Fruit fly (Drosophila melanogaster) whole organism, embryonic: ENCODE measurements around the gene CG42591.
A peak's percentile ranks its signal among the peaks of the same experiment; 100 is the strongest.

Experiments
- ATbp ChIP-seq: fragments of 200-800 bp; sonication (Bioruptor generic); optimal IDR thresholded peaks from 2 replicates; lab custom pipeline; 2017; ENCODE audit warnings: missing biosample characterization, mild to moderate bottlenecking, missing genetic modification characterization, missing genetic modification reagents
- Asciz ChIP-seq: fragments of 200-800 bp; sonication (Bioruptor generic); optimal IDR thresholded peaks from 2 replicates; lab custom pipeline; 2017; ENCODE audit warnings: missing biosample characterization, mild to moderate bottlenecking, missing genetic modification characterization, missing genetic modification reagents
- BtbVII ChIP-seq: fragments of 200-800 bp; sonication (Bioruptor generic); optimal IDR thresholded peaks from 3 replicates; lab custom pipeline; 2017; ENCODE audit warnings: missing biosample characterization, mild to moderate bottlenecking, missing genetic modification characterization
- CG10147 ChIP-seq: fragments of 200-800 bp; sonication (Bioruptor generic); optimal IDR thresholded peaks from 2 replicates; lab custom pipeline; 2019; ENCODE audit warnings: missing biosample characterization, mild to moderate bottlenecking, missing genetic modification characterization, moderate library complexity
- CG10267 ChIP-seq: fragments of 200-800 bp; sonication (Bioruptor generic); optimal IDR thresholded peaks from 2 replicates; lab custom pipeline; 2018; ENCODE audit warnings: missing biosample characterization, mild to moderate bottlenecking, missing genetic modification characterization, moderate library complexity
- CG10321 ChIP-seq: fragments of 200-800 bp; sonication (Bioruptor generic); IDR thresholded peaks from 2 replicates; pipeline ENCODE4 v1.3.6; 2022; ENCODE audit warnings: missing biosample characterization, missing genetic modification characterization
- CG11723 ChIP-seq: fragments of 200-800 bp; sonication (Bioruptor generic); optimal IDR thresholded peaks from 2 replicates; lab custom pipeline; 2017; ENCODE audit warnings: missing biosample characterization, mild to moderate bottlenecking, missing genetic modification characterization
- CG12391 ChIP-seq: fragments of 200-800 bp; sonication (Bioruptor generic); optimal IDR thresholded peaks from 3 replicates; lab custom pipeline; 2018; ENCODE audit warnings: missing biosample characterization, mild to moderate bottlenecking, missing genetic modification characterization, moderate library complexity
- CG14965 ChIP-seq: fragments of 200-800 bp; sonication (Bioruptor generic); optimal IDR thresholded peaks from 2 replicates; lab custom pipeline; 2016; ENCODE audit warnings: missing biosample characterization, missing genetic modification characterization, borderline replicate concordance
- CG1529 ChIP-seq: fragments of 200-800 bp; sonication (Bioruptor generic); optimal IDR thresholded peaks from 3 replicates; lab custom pipeline; 2018; ENCODE audit warnings: missing biosample characterization, missing genetic modification characterization
- CG17361 ChIP-seq: fragments of 200-800 bp; sonication (Bioruptor generic); IDR thresholded peaks from 3 replicates; pipeline ENCODE4 v1.3.6; 2022; ENCODE audit warnings: missing biosample characterization, missing genetic modification characterization
- CG18599 ChIP-seq: fragments of 200-800 bp; sonication (Bioruptor generic); optimal IDR thresholded peaks from 3 replicates; lab custom pipeline; 2017; ENCODE audit warnings: missing biosample characterization, missing genetic modification characterization, mild to moderate bottlenecking, moderate library complexity, missing genetic modification reagents
- CG18619 ChIP-seq: fragments of 200-800 bp; sonication (Bioruptor generic); optimal IDR thresholded peaks from 3 replicates; lab custom pipeline; 2017; ENCODE audit warnings: missing biosample characterization, mild to moderate bottlenecking, missing genetic modification characterization
- CG2678 ChIP-seq: fragments of 200-800 bp; sonication (Bioruptor generic); optimal IDR thresholded peaks from 3 replicates; lab custom pipeline; 2019; ENCODE audit warnings: missing biosample characterization, mild to moderate bottlenecking, missing genetic modification characterization, moderate library complexity
- CG30403 ChIP-seq: fragments of 200-800 bp; sonication (Bioruptor generic); optimal IDR thresholded peaks from 3 replicates; lab custom pipeline; 2016; ENCODE audit warnings: missing biosample characterization, missing genetic modification characterization
- CG3838 ChIP-seq: fragments of 200-800 bp; sonication (Bioruptor generic); optimal IDR thresholded peaks from 3 replicates; lab custom pipeline; 2016; ENCODE audit warnings: missing biosample characterization, missing genetic modification characterization
- CG6654 ChIP-seq: fragments of 200-800 bp; sonication (Bioruptor generic); optimal IDR thresholded peaks from 2 replicates; lab custom pipeline; 2017; ENCODE audit warnings: missing biosample characterization, mild to moderate bottlenecking, missing genetic modification characterization
- CG7839 ChIP-seq: fragments of 200-800 bp; sonication (Bioruptor generic); optimal IDR thresholded peaks from 3 replicates; lab custom pipeline; 2018; ENCODE audit warnings: missing biosample characterization, mild to moderate bottlenecking, missing genetic modification characterization, moderate library complexity
- CG9727 ChIP-seq: fragments of 200-800 bp; sonication (Bioruptor generic); optimal IDR thresholded peaks from 3 replicates; lab custom pipeline; 2017; ENCODE audit warnings: missing biosample characterization, mild to moderate bottlenecking, missing genetic modification characterization
- CG9797 ChIP-seq: fragments of 200-800 bp; sonication (Bioruptor generic); optimal IDR thresholded peaks from 3 replicates; lab custom pipeline; 2018; ENCODE audit warnings: missing biosample characterization, mild to moderate bottlenecking, missing genetic modification characterization
- E2f1 ChIP-seq: fragments of 200-800 bp; sonication (Bioruptor generic); IDR thresholded peaks from 2 replicates; pipeline ENCODE4 v1.3.6; 2022; ENCODE audit warnings: missing biosample characterization, missing genetic modification characterization
- HLHmδ ChIP-seq: fragments of 200-800 bp; sonication (Bioruptor generic); optimal IDR thresholded peaks from 2 replicates; lab custom pipeline; 2018; ENCODE audit warnings: missing biosample characterization, mild to moderate bottlenecking, missing genetic modification characterization, moderate library complexity
- Hr51 ChIP-seq, 2 experiments: fragments of 200-800 bp; sonication (Bioruptor generic); optimal IDR thresholded peaks; 2 replicates in 1 of 2; 3 replicates in 1 of 2; lab custom pipeline; 2016 to 2018; ENCODE audit warnings: missing biosample characterization in 2 of 2, missing genetic modification characterization in 2 of 2, mild to moderate bottlenecking in 1 of 2, moderate library complexity in 1 of 2
- Kr ChIP-seq: fragments of 200-800 bp; sonication (Bioruptor generic); optimal IDR thresholded peaks from 2 replicates; lab custom pipeline; 2017; ENCODE audit warnings: missing biosample characterization, mild to moderate bottlenecking, missing genetic modification characterization
- Max ChIP-seq: fragments of 200-800 bp; sonication (Bioruptor generic); optimal IDR thresholded peaks from 2 replicates; lab custom pipeline; 2016; ENCODE audit warnings: missing biosample characterization, mild to moderate bottlenecking, missing genetic modification characterization
- PHDP ChIP-seq: fragments of 200-800 bp; sonication (Bioruptor generic); optimal IDR thresholded peaks from 3 replicates; lab custom pipeline; 2018; ENCODE audit warnings: missing biosample characterization, mild to moderate bottlenecking, missing genetic modification characterization, moderate library complexity
- Pdp1 ChIP-seq, 2 experiments: fragments of 200-800 bp; sonication (Bioruptor generic); optimal IDR thresholded peaks; 3 replicates each; lab custom pipeline; 2016; ENCODE audit warnings: missing biosample characterization in 2 of 2, missing genetic modification characterization in 2 of 2, mild to moderate bottlenecking in 1 of 2, moderate library complexity in 1 of 2
- Scr ChIP-seq: fragments of 200-800 bp; sonication (Bioruptor generic); IDR thresholded peaks from 2 replicates; pipeline ENCODE4 v1.3.6; 2022; ENCODE audit warnings: missing biosample characterization, missing genetic modification characterization; ENCODE audit not compliant: partially characterized antibody
- Six4 ChIP-seq: fragments of 200-800 bp; sonication (Bioruptor generic); optimal IDR thresholded peaks from 2 replicates; lab custom pipeline; 2016; ENCODE audit warnings: missing biosample characterization, missing genetic modification characterization
- Sox100B ChIP-seq: fragments of 200-800 bp; sonication (Bioruptor generic); optimal IDR thresholded peaks from 3 replicates; lab custom pipeline; 2018; ENCODE audit warnings: missing biosample characterization, mild to moderate bottlenecking, missing genetic modification characterization
- YL-1 ChIP-seq: fragments of 200-800 bp; sonication (Bioruptor generic); optimal IDR thresholded peaks from 3 replicates; lab custom pipeline; 2017; ENCODE audit warnings: missing biosample characterization, mild to moderate bottlenecking, missing genetic modification characterization
- bcd ChIP-seq: fragments of 200-800 bp; sonication (Bioruptor generic); optimal IDR thresholded peaks from 2 replicates; lab custom pipeline; 2017; ENCODE audit warnings: missing biosample characterization, mild to moderate bottlenecking, missing genetic modification characterization
- bsh ChIP-seq, 2 experiments: fragments of 200-800 bp; sonication (Bioruptor generic); optimal IDR thresholded peaks; 2 replicates each; lab custom pipeline; 2017 to 2018; ENCODE audit warnings: mild to moderate bottlenecking in 2 of 2, missing biosample characterization in 2 of 2, missing genetic modification characterization in 2 of 2, moderate library complexity in 1 of 2
- crc ChIP-seq: fragments of 200-800 bp; sonication (Bioruptor generic); optimal IDR thresholded peaks from 2 replicates; lab custom pipeline; 2016; ENCODE audit warnings: missing biosample characterization, missing genetic modification characterization
- dmrt99B ChIP-seq: fragments of 200-800 bp; sonication (Bioruptor generic); optimal IDR thresholded peaks from 2 replicates; lab custom pipeline; 2018; ENCODE audit warnings: missing biosample characterization, mild to moderate bottlenecking, missing genetic modification characterization, moderate library complexity
- grau ChIP-seq: fragments of 200-800 bp; optimal IDR thresholded peaks from 3 replicates; lab custom pipeline; 2019; ENCODE audit warnings: missing biosample characterization, mild to moderate bottlenecking, missing genetic modification characterization, moderate library complexity
- gsb-n ChIP-seq: fragments of 200-800 bp; sonication (Bioruptor generic); optimal IDR thresholded peaks from 3 replicates; lab custom pipeline; 2018; ENCODE audit warnings: missing biosample characterization, mild to moderate bottlenecking, missing genetic modification characterization
- nau ChIP-seq: fragments of 200-800 bp; sonication (Bioruptor generic); optimal IDR thresholded peaks from 3 replicates; lab custom pipeline; 2017; ENCODE audit warnings: missing biosample characterization, mild to moderate bottlenecking, missing genetic modification characterization, missing genetic modification reagents
- nom ChIP-seq: fragments of 200-800 bp; sonication (Bioruptor generic); optimal IDR thresholded peaks from 2 replicates; lab custom pipeline; 2017; ENCODE audit warnings: missing biosample characterization, missing genetic modification characterization, mild to moderate bottlenecking, moderate library complexity, missing genetic modification reagents
- peb ChIP-seq: fragments of 200-800 bp; sonication (Bioruptor generic); IDR thresholded peaks from 2 replicates; pipeline ENCODE4 v1.3.6; 2022; ENCODE audit warnings: missing biosample characterization, missing genetic modification characterization
- pros ChIP-seq: fragments of 200-800 bp; sonication (Bioruptor generic); optimal IDR thresholded peaks from 3 replicates; lab custom pipeline; 2019; ENCODE audit warnings: missing biosample characterization, mild to moderate bottlenecking, missing genetic modification characterization, moderate library complexity
- ro ChIP-seq: fragments of 200-800 bp; sonication (Bioruptor generic); IDR thresholded peaks from 2 replicates; pipeline ENCODE4 v1.3.6; 2022; ENCODE audit warnings: missing biosample characterization, missing genetic modification characterization
- sd ChIP-seq: fragments of 200-800 bp; sonication (Bioruptor generic); optimal IDR thresholded peaks from 3 replicates; lab custom pipeline; 2018; ENCODE audit warnings: missing biosample characterization, mild to moderate bottlenecking, missing genetic modification characterization, moderate library complexity
- sens ChIP-seq: fragments of 200-800 bp; sonication (Bioruptor generic); peaks from one replicate; lab custom pipeline; 2016; ENCODE audit warnings: missing biosample characterization, missing genetic modification characterization
- slbo ChIP-seq: fragments of 200-800 bp; sonication (Bioruptor generic); IDR thresholded peaks from 2 replicates; pipeline ENCODE4 v1.3.6; 2022; ENCODE audit warnings: missing biosample characterization, missing genetic modification characterization
- unpg ChIP-seq: fragments of 200-800 bp; sonication (Bioruptor generic); optimal IDR thresholded peaks from 3 replicates; lab custom pipeline; 2018; ENCODE audit warnings: missing biosample characterization, mild to moderate bottlenecking, missing genetic modification characterization, moderate library complexity
- vnd ChIP-seq: fragments of 200-800 bp; sonication (Bioruptor generic); IDR thresholded peaks from 3 replicates; pipeline ENCODE4 v1.3.6; 2022; ENCODE audit warnings: missing biosample characterization, missing genetic modification characterization; ENCODE audit not compliant: partially characterized antibody

Gene CG42591

dm6 chr3L:8057423-8057822, 12.3 kb downstream of the CG42591 start (continued):
- TF ChIP-seq Scr (peak; percentile 15; the same call in 1 of the 2 replicates), CG9797 (GFP tag; lab: Kevin White, UChicago) (no peak)

- peak; percentile 27 for TF ChIP-seq Six4 (GFP tag; lab: Kevin White, UChicago)
- peak; percentile 73; the same call in 2 of the 3 replicates for TF ChIP-seq CG17361
- peak; percentile 32 for TF ChIP-seq PHDP (tag; lab: Kevin White, UChicago)
- peak; percentile 32 for TF ChIP-seq Asciz (GFP tag; lab: Kevin White, UChicago)
- TF ChIP-seq bcd: peak; percentile 49
- TF ChIP-seq ro (GFP tag; lab: Robert Waterston, UW): no peak
- no peak for TF ChIP-seq E2f1
- peak; percentile 1 for TF ChIP-seq CG10147
- peak; percentile 13 for TF ChIP-seq Max (GFP tag; lab: Kevin White, UChicago)
- peak; percentile 78 for TF ChIP-seq nom (GFP tag; lab: Kevin White, UChicago)
- TF ChIP-seq CG2678 (tag; lab: Kevin White, UChicago): peak; percentile 25
- no peak for TF ChIP-seq YL-1
- peak; percentile 12 for TF ChIP-seq CG1529 (GFP tag; lab: Kevin White, UChicago)
- TF ChIP-seq peb (GFP tag; lab: Robert Waterston, UW): no peak
- peak; percentile 69 for TF ChIP-seq CG18599
- TF ChIP-seq sd: no peak
- TF ChIP-seq bsh (GFP tag; optimal IDR thresholded peaks at IDR 0.05; lab: Kevin White, UChicago): peak; percentile 13 to 93
- TF ChIP-seq vnd (GFP tag; lab: Robert Waterston, UW): no peak
- TF ChIP-seq grau (tag; lab: Kevin White, UChicago): peak; percentile 46
- TF ChIP-seq CG11723 (GFP tag; lab: Kevin White, UChicago): peak; percentile 33
- TF ChIP-seq CG14965 (GFP tag; lab: Kevin White, UChicago): no peak
- peak; percentile 2 for TF ChIP-seq CG6654 (GFP tag; lab: Kevin White, UChicago)
- peak; percentile 60 for TF ChIP-seq sens (GFP tag; lab: Kevin White, UChicago)
- no peak for TF ChIP-seq Hr51 (GFP tag; optimal IDR thresholded peaks at IDR 0.05; lab: Kevin White, UChicago)
- TF ChIP-seq CG10267 (tag; lab: Kevin White, UChicago): peak; percentile 22
- TF ChIP-seq CG10321 (GFP tag; lab: Robert Waterston, UW): no peak
- TF ChIP-seq CG7839 (tag; lab: Kevin White, UChicago): peak; percentile 55
- peak; percentile 38 for TF ChIP-seq CG9727 (GFP tag; lab: Kevin White, UChicago)
- TF ChIP-seq slbo: no peak
- no peak for TF ChIP-seq Kr
- peak; percentile 17 for TF ChIP-seq crc (GFP tag; lab: Kevin White, UChicago)
- TF ChIP-seq CG30403: peak; percentile 65
- TF ChIP-seq CG12391 (tag; lab: Kevin White, UChicago): peak; percentile 39
- TF ChIP-seq ATbp (GFP tag; lab: Kevin White, UChicago): peak; percentile 49
- TF ChIP-seq Pdp1 (GFP tag; optimal IDR thresholded peaks at IDR 0.05; lab: Kevin White, UChicago): peak in 1 of 2 experiments; percentile 40
- no peak for TF ChIP-seq HLHmδ (GFP tag; lab: Kevin White, UChicago)
- peak; percentile 34 for TF ChIP-seq CG18619 (GFP tag; lab: Kevin White, UChicago)
- peak; percentile 23 for TF ChIP-seq unpg (GFP tag; lab: Kevin White, UChicago)
- TF ChIP-seq CG3838: peak; percentile 11
- peak; percentile 38 for TF ChIP-seq nau (GFP tag; lab: Kevin White, UChicago)
- TF ChIP-seq gsb-n (tag; lab: Kevin White, UChicago): no peak
- peak; percentile 75 for TF ChIP-seq dmrt99B
- peak; percentile 57 for TF ChIP-seq BtbVII (GFP tag; lab: Kevin White, UChicago)
- no peak for TF ChIP-seq pros
- peak; percentile 70 for TF ChIP-seq Sox100B
Measured at dm6 chr3L:8056740-8057253, 13.0 kb downstream of the CG42591 start.
